Worm (Caenorhabditis elegans) whole organism, mixed stage, embryonic: Measurements from ENCODE around the gene pmt-1.

Experiments
- M03D4.4 ChIP-seq: sonication (generic microtip); optimal IDR thresholded peaks from 2 replicates; lab custom pipeline; 2017; ENCODE audit warnings: mild to moderate bottlenecking, missing genetic modification characterization, missing compliant biosample characterization
- bed-3 ChIP-seq: fragments of 200-800 bp; sonication (Bioruptor generic); optimal IDR thresholded peaks from 3 replicates; lab custom pipeline; 2018; ENCODE audit warnings: mild to moderate bottlenecking, missing genetic modification characterization, moderate library complexity, missing compliant biosample characterization
- blmp-1 ChIP-seq: fragments of 150-350 bp; optimal IDR thresholded peaks from 2 replicates; lab custom pipeline; 2014; ENCODE audit warnings: missing biosample characterization, missing genetic modification characterization
- ceh-43 ChIP-seq: fragments of 200-800 bp; sonication (Bioruptor generic); optimal IDR thresholded peaks from 2 replicates; lab custom pipeline; 2018; ENCODE audit warnings: mild to moderate bottlenecking, missing genetic modification characterization, moderate library complexity, missing compliant biosample characterization
- ceh-83 ChIP-seq: fragments of 200-800 bp; sonication (Bioruptor generic); optimal IDR thresholded peaks from 2 replicates; lab custom pipeline; 2018; ENCODE audit warnings: mild to moderate bottlenecking, missing genetic modification characterization, missing compliant biosample characterization
- ces-1 ChIP-seq: fragments of 150-350 bp; optimal IDR thresholded peaks from 2 replicates; lab custom pipeline; 2014; ENCODE audit warnings: missing biosample characterization, missing genetic modification reagents, missing genetic modification characterization
- cnd-1 ChIP-seq: fragments of 200-800 bp; sonication (Bioruptor generic); optimal IDR thresholded peaks from 2 replicates; lab custom pipeline; 2018; ENCODE audit warnings: mild to moderate bottlenecking, missing genetic modification characterization, missing compliant biosample characterization
- elt-1 ChIP-seq: sonication (generic microtip); optimal IDR thresholded peaks from 2 replicates; lab custom pipeline; 2017; ENCODE audit warnings: missing genetic modification characterization, mild to moderate bottlenecking, missing compliant biosample characterization, antibody characterized with exemption, moderate library complexity, borderline replicate concordance; ENCODE audit not compliant: insufficient read depth
- elt-3 ChIP-seq: fragments of 150-350 bp; optimal IDR thresholded peaks from 2 replicates; lab custom pipeline; 2014; ENCODE audit warnings: missing biosample characterization, missing genetic modification characterization
- flh-1 ChIP-seq: fragments of 200-800 bp; sonication (Bioruptor generic); optimal IDR thresholded peaks from 2 replicates; lab custom pipeline; 2018; ENCODE audit warnings: mild to moderate bottlenecking, missing genetic modification characterization, moderate library complexity, missing compliant biosample characterization
- ham-2 ChIP-seq: fragments of 200-800 bp; sonication (Bioruptor generic); optimal IDR thresholded peaks from 2 replicates; lab custom pipeline; 2018; ENCODE audit warnings: mild to moderate bottlenecking, missing genetic modification characterization, missing compliant biosample characterization
- hlh-1 ChIP-seq: fragments of 150-350 bp; optimal IDR thresholded peaks from 2 replicates; lab custom pipeline; 2014; ENCODE audit warnings: missing biosample characterization, missing genetic modification reagents, missing genetic modification characterization
- lin-13 ChIP-seq: fragments of 150-350 bp; optimal IDR thresholded peaks from 2 replicates; lab custom pipeline; 2014; ENCODE audit warnings: missing biosample characterization, missing genetic modification characterization
- lin-32 ChIP-seq: fragments of 200-800 bp; sonication (Bioruptor generic); optimal IDR thresholded peaks from 2 replicates; lab custom pipeline; 2018; ENCODE audit warnings: mild to moderate bottlenecking, missing genetic modification characterization, missing compliant biosample characterization
- lsy-2 ChIP-seq: fragments of 150-350 bp; optimal IDR thresholded peaks from 2 replicates; lab custom pipeline; 2014; ENCODE audit warnings: missing biosample characterization, missing genetic modification characterization
- mab-5 ChIP-seq: fragments of 150-350 bp; optimal IDR thresholded peaks from 2 replicates; lab custom pipeline; 2014; ENCODE audit warnings: missing biosample characterization, missing genetic modification characterization
- nhr-2 ChIP-seq: fragments of 150-350 bp; optimal IDR thresholded peaks from 2 replicates; lab custom pipeline; 2014; ENCODE audit warnings: missing biosample characterization, missing genetic modification characterization
- nhr-237 ChIP-seq: fragments of 150-350 bp; optimal IDR thresholded peaks from 2 replicates; lab custom pipeline; 2014; ENCODE audit warnings: missing biosample characterization, missing genetic modification characterization
- nhr-28 ChIP-seq: fragments of 150-350 bp; optimal IDR thresholded peaks from 2 replicates; lab custom pipeline; 2014; ENCODE audit warnings: missing biosample characterization, missing genetic modification characterization
- nhr-76 ChIP-seq: sonication (generic microtip); optimal IDR thresholded peaks from 2 replicates; lab custom pipeline; 2017; ENCODE audit warnings: missing biosample characterization, missing genetic modification characterization
- pha-4 ChIP-seq: fragments of 150-350 bp; optimal IDR thresholded peaks from 2 replicates; lab custom pipeline; 2018; ENCODE audit warnings: missing biosample characterization, missing genetic modification reagents, missing genetic modification characterization
- snpc-4 ChIP-seq: fragments of 150-350 bp; optimal IDR thresholded peaks from 2 replicates; lab custom pipeline; 2014; ENCODE audit warnings: missing biosample characterization, missing genetic modification characterization
- sptf-1 ChIP-seq: sonication (generic microtip); optimal IDR thresholded peaks from 2 replicates; lab custom pipeline; 2017; ENCODE audit warnings: mild to moderate bottlenecking, missing genetic modification characterization, moderate library complexity, missing compliant biosample characterization
- tbx-8 ChIP-seq: fragments of 200-800 bp; sonication (Bioruptor generic); optimal IDR thresholded peaks from 2 replicates; lab custom pipeline; 2018; ENCODE audit warnings: mild to moderate bottlenecking, missing genetic modification characterization, moderate library complexity, missing compliant biosample characterization
- unc-120 ChIP-seq: sonication (generic microtip); optimal IDR thresholded peaks from 2 replicates; lab custom pipeline; 2017; ENCODE audit warnings: missing genetic modification characterization, missing compliant biosample characterization; ENCODE audit not compliant: poor library complexity, severe bottlenecking
- unc-39 ChIP-seq: fragments of 150-350 bp; optimal IDR thresholded peaks from 2 replicates; lab custom pipeline; 2014; ENCODE audit warnings: missing biosample characterization, missing genetic modification characterization
- unc-62 ChIP-seq: fragments of 150-350 bp; optimal IDR thresholded peaks from 2 replicates; lab custom pipeline; 2014; ENCODE audit warnings: missing biosample characterization, missing genetic modification reagents, missing genetic modification characterization
- zip-8 ChIP-seq: fragments of 150-350 bp; optimal IDR thresholded peaks from 2 replicates; lab custom pipeline; 2014; ENCODE audit warnings: missing biosample characterization, missing genetic modification characterization
- ztf-11 ChIP-seq: fragments of 150-350 bp; optimal IDR thresholded peaks from 2 replicates; lab custom pipeline; 2014; ENCODE audit warnings: missing biosample characterization, missing genetic modification characterization

pmt-1 gene

ce11 chrII:5285029-5285428 lies 2.7 kb upstream of the pmt-1 start, which contains the start of gene gur-5:
Gene gur-5, plus strand, starts transcription at chrII:5285329.
- no peak for TF ChIP-seq hlh-1

- no peak for TF ChIP-seq elt-1 (tag; lab: Kevin White, UChicago)
- no peak for TF ChIP-seq pha-4
- no peak for TF ChIP-seq ztf-11 (tag; lab: Kevin White, UChicago)
- no peak for TF ChIP-seq blmp-1 (tag; lab: Kevin White, UChicago)
- TF ChIP-seq flh-1 (GFP tag; lab: Kevin White, UChicago), result no peak
- TF ChIP-seq nhr-28 (tag; lab: Kevin White, UChicago), result no peak
- no peak for TF ChIP-seq ceh-83 (GFP tag; lab: Kevin White, UChicago)
- no peak for TF ChIP-seq M03D4.4
- no peak for TF ChIP-seq nhr-76 (tag; lab: Kevin White, UChicago)
- no peak for TF ChIP-seq lin-32 (GFP tag; lab: Kevin White, UChicago)
- no peak for TF ChIP-seq ceh-43 (GFP tag; lab: Kevin White, UChicago)
- no peak for TF ChIP-seq unc-62
Measured at ce11 chrII:5282740-5283281, 488 bp upstream of the pmt-1 start.

DNA sequence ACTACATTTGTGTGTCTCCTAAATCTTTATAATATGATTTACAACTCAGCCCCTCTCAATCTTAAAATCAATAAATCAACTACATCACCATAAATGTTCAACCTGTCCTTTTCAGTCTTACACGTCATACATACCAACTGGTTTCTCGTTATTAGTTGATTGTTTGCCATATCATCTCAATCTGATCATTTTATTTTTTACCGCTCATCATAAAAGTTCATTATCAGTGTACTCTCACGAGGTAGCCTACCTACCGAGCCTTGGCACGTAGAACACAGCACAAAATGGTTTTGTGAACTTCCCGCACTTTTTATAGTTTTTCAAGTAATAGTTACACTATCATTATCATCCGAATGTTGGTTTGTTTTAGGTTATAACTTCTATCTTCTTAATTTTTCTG lies 1.2 kb downstream of the pmt-1 start:
- no peak for TF ChIP-seq M03D4.4
- TF ChIP-seq ham-2 (GFP tag; lab: Kevin White, UChicago), result no peak
- no peak for TF ChIP-seq tbx-8 (GFP tag; lab: Kevin White, UChicago)
- TF ChIP-seq snpc-4, result no peak
- no peak for TF ChIP-seq sptf-1 (tag; lab: Kevin White, UChicago)
- no peak for TF ChIP-seq unc-120 (tag; lab: Kevin White, UChicago)
- TF ChIP-seq lin-13 (tag; lab: Kevin White, UChicago), result no peak

DNA sequence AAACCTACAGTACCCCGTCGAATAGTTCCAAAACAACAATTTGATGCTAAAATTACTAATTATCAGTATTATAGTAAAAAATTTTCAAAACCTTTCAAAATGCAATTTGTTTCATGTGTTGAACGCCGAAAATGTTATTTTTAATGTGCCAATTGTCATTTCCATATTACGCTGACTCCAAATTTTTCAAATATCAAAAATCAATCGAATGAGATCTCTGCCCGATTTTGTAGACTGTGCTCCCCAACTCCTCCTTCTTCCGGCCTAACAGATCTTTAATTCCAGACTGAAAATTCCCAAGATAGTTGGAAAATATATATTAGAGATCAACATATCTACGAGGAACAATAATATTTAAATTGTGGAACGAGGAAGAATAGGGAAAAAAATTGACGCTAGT lies 4.5 kb downstream of the pmt-1 start:
- no peak for TF ChIP-seq lsy-2
- TF ChIP-seq nhr-76 (tag; lab: Kevin White, UChicago), result no peak
- no peak for TF ChIP-seq tbx-8 (GFP tag; lab: Kevin White, UChicago)
- no peak for TF ChIP-seq zip-8 (tag; lab: Kevin White, UChicago)
- TF ChIP-seq snpc-4, result no peak
- no peak for TF ChIP-seq ceh-83 (GFP tag; lab: Kevin White, UChicago)
- TF ChIP-seq cnd-1, result no peak
- TF ChIP-seq hlh-1, result no peak
- TF ChIP-seq nhr-2 (tag; lab: Kevin White, UChicago), result no peak
- no peak for TF ChIP-seq nhr-28 (tag; lab: Kevin White, UChicago)
- TF ChIP-seq unc-62, result no peak
- no peak for TF ChIP-seq bed-3
- TF ChIP-seq lin-13 (tag; lab: Kevin White, UChicago), result no peak
- no peak for TF ChIP-seq elt-1 (tag; lab: Kevin White, UChicago)
- no peak for TF ChIP-seq unc-120 (tag; lab: Kevin White, UChicago)

- no peak for TF ChIP-seq nhr-237 (tag; lab: Kevin White, UChicago)
- no peak for TF ChIP-seq mab-5 (tag; lab: Kevin White, UChicago)
- TF ChIP-seq elt-1 (tag; lab: Kevin White, UChicago), result no peak
- no peak for TF ChIP-seq ces-1 (GFP tag; lab: Kevin White, UChicago)
- no peak for TF ChIP-seq tbx-8 (GFP tag; lab: Kevin White, UChicago)
- TF ChIP-seq elt-3, result no peak
- no peak for TF ChIP-seq unc-120 (tag; lab: Kevin White, UChicago)
- TF ChIP-seq nhr-76 (tag; lab: Kevin White, UChicago), result no peak
- no peak for TF ChIP-seq ztf-11 (tag; lab: Kevin White, UChicago)
- TF ChIP-seq nhr-2 (tag; lab: Kevin White, UChicago), result no peak
- TF ChIP-seq pha-4, result no peak
- no peak for TF ChIP-seq bed-3
- TF ChIP-seq, all 35 proteins: peak for 0
Measured at ce11 chrII:5276736-5277135, 5.6 kb downstream of the pmt-1 start.

- TF ChIP-seq unc-39 (no peak), snpc-4 (no peak), elt-1 (tag; lab: Kevin White, UChicago) (no peak), ceh-83 (GFP tag; lab: Kevin White, UChicago) (no peak), bed-3 (no peak), cnd-1 (no peak), ces-1 (GFP tag; lab: Kevin White, UChicago) (no peak), lsy-2 (no peak), ztf-11 (tag; lab: Kevin White, UChicago) (no peak), zip-8 (tag; lab: Kevin White, UChicago) (no peak), sptf-1 (tag; lab: Kevin White, UChicago) (no peak), lin-32 (GFP tag; lab: Kevin White, UChicago) (no peak), hlh-1 (no peak)
Measured at ce11 chrII:5271729-5272322, 10.5 kb downstream of the pmt-1 start, which contains the start of gene drn-1. Gene drn-1, minus strand, starts transcription at chrII:5271845.
